Worm (Caenorhabditis elegans): ENCODE data around the gene cubn-1.
A peak's percentile ranks its signal among the peaks of the same experiment; 100 is the strongest.

cubn-1 gene

DNA sequence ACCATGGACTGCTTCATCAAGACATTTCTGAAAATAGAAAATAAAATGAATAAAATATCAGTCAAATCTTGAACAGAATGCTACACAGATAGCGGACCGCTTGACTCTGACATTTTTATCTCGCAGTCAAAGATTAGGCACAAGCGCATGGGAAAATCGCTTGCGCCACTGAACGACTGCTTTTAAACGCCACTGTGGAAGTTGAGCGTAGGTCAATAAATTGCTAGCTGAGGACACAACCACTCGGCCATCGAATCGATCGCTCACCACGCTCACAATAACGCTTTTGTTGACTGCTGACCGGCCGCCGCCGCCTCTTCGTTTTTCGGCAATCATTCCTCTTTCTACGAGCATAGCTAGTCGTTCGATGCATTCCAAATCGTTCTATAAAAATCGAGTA lies 14.3 kb upstream of the cubn-1 start (continued):
- no peak for TF ChIP-seq dmd-4 (tag; optimal IDR thresholded peaks at IDR 0.05; ENCODE audit: borderline replicate concordance)
- TF ChIP-seq C38D4.7 (GFP tag; optimal IDR thresholded peaks at IDR 0.05): peak; percentile 35
- TF ChIP-seq syd-9 (tag; optimal IDR thresholded peaks at IDR 0.05): peak; percentile 63
- TF ChIP-seq hlh-8 (tag; optimal IDR thresholded peaks at IDR 0.05): peak; percentile 31
- TF ChIP-seq npax-4 (tag; optimal IDR thresholded peaks at IDR 0.05): peak; percentile 23
- peak; percentile 54 for TF ChIP-seq ceh-31 (tag; optimal IDR thresholded peaks at IDR 0.05)
- no peak for TF ChIP-seq ets-4 (tag; optimal IDR thresholded peaks at IDR 0.05)
- TF ChIP-seq unc-3 (GFP tag; conservative IDR thresholded peaks at IDR 0.05): peak; percentile 38; the same call in 1 of the 2 replicates
- peak; percentile 2 for TF ChIP-seq unc-3 (tag; optimal IDR thresholded peaks at IDR 0.05)
- TF ChIP-seq mec-3 (tag; optimal IDR thresholded peaks at IDR 0.05; ENCODE audit: borderline replicate concordance): no peak
- peak; percentile 38 for TF ChIP-seq tbx-7 (tag; optimal IDR thresholded peaks at IDR 0.05)
- TF ChIP-seq ceh-14 (tag; optimal IDR thresholded peaks at IDR 0.05): peak; percentile 68
- no peak for TF ChIP-seq ahr-1 (tag; optimal IDR thresholded peaks at IDR 0.05)
- no peak for TF ChIP-seq ama-1 (optimal IDR thresholded peaks at IDR 0.05)
- TF ChIP-seq unc-42 (tag; optimal IDR thresholded peaks at IDR 0.05): no peak
- TF ChIP-seq sdc-2 (tag; optimal IDR thresholded peaks at IDR 0.05): peak; percentile 28
- TF ChIP-seq lin-11 (tag; optimal IDR thresholded peaks at IDR 0.05): peak; percentile 54
- TF ChIP-seq nfya-1 (tag; optimal IDR thresholded peaks at IDR 0.05): peak; percentile 49
- peak; percentile 60 for TF ChIP-seq eyg-1 (tag; optimal IDR thresholded peaks at IDR 0.05)
- no peak for TF ChIP-seq sox-2 (GFP tag; IDR thresholded peaks at IDR 0.05)
- TF ChIP-seq K09A11.1 (tag; optimal IDR thresholded peaks at IDR 0.05; ENCODE audit: insufficient read depth): no peak
- TF ChIP-seq rnt-1 (tag; optimal IDR thresholded peaks at IDR 0.05): peak; percentile 64
- peak; percentile 82 for TF ChIP-seq hlh-6 (tag; optimal IDR thresholded peaks at IDR 0.05)
- peak; percentile 78 for TF ChIP-seq ceh-34 (tag; optimal IDR thresholded peaks at IDR 0.05)
- peak; percentile 65 for TF ChIP-seq ztf-16 (tag; optimal IDR thresholded peaks at IDR 0.05)
- TF ChIP-seq K02D7.2 (tag; optimal IDR thresholded peaks at IDR 0.05): peak; percentile 40
- no peak for TF ChIP-seq elt-4 (tag; optimal IDR thresholded peaks at IDR 0.05)
- no peak for TF ChIP-seq ceh-22 (tag; optimal IDR thresholded peaks at IDR 0.05)
- TF ChIP-seq Y22D7AL.16 (tag; optimal IDR thresholded peaks at IDR 0.05): peak; percentile 40
- TF ChIP-seq ttx-3 (tag; optimal IDR thresholded peaks at IDR 0.05): no peak
- TF ChIP-seq unc-86 (tag; optimal IDR thresholded peaks at IDR 0.05): peak; percentile 37
- no peak for TF ChIP-seq ceh-9 (tag; optimal IDR thresholded peaks at IDR 0.05)
- no peak for TF ChIP-seq ceh-24 (tag; optimal IDR thresholded peaks at IDR 0.05)
- no peak for TF ChIP-seq pag-3 (tag; optimal IDR thresholded peaks at IDR 0.05; ENCODE audit: borderline replicate concordance)
- TF ChIP-seq hlh-13 (GFP tag; optimal IDR thresholded peaks at IDR 0.05): peak; percentile 58
- TF ChIP-seq pat-9 (tag; optimal IDR thresholded peaks at IDR 0.05): peak; percentile 42
- TF ChIP-seq pha-4 (tag; optimal IDR thresholded peaks at IDR 0.05): no peak
- peak; percentile 70 for TF ChIP-seq ref-2 (tag; optimal IDR thresholded peaks at IDR 0.05)
- TF ChIP-seq ceh-2 (tag; optimal IDR thresholded peaks at IDR 0.05): peak; percentile 72
- TF ChIP-seq tbx-2 (tag; optimal IDR thresholded peaks at IDR 0.05): peak; percentile 55
- peak; percentile 66 for TF ChIP-seq che-1 (tag; optimal IDR thresholded peaks at IDR 0.05)
- peak; percentile 52 for TF ChIP-seq dve-1 (tag; optimal IDR thresholded peaks at IDR 0.05)
- TF ChIP-seq pros-1 (tag; optimal IDR thresholded peaks at IDR 0.05): peak; percentile 48
- TF ChIP-seq hlh-15 (tag; optimal IDR thresholded peaks at IDR 0.05): peak; percentile 33
- no peak for TF ChIP-seq nhr-11 (tag; optimal IDR thresholded peaks at IDR 0.05)
- TF ChIP-seq ceh-18 (tag; optimal IDR thresholded peaks at IDR 0.05): peak; percentile 56
- TF ChIP-seq fkh-6 (tag; optimal IDR thresholded peaks at IDR 0.05): peak; percentile 53
- TF ChIP-seq ceh-19 (GFP tag; optimal IDR thresholded peaks at IDR 0.05): peak; percentile 54

Data from whole organism, late embryonic.